Worm (Caenorhabditis elegans) whole organism, mixed stage, embryonic: ENCODE measurements around the gene Y110A2AL.4.

ENCODE experiments used
- nhr-2 ChIP-seq: fragments of 150-350 bp; optimal IDR thresholded peaks from 2 replicates; lab custom pipeline; 2014; ENCODE audit warnings: missing biosample characterization, missing genetic modification characterization
- pha-4 ChIP-seq: fragments of 150-350 bp; optimal IDR thresholded peaks from 2 replicates; lab custom pipeline; 2018; ENCODE audit warnings: missing biosample characterization, missing genetic modification reagents, missing genetic modification characterization

- TF ChIP-seq nhr-2 (tag; lab: Kevin White, UChicago) (no peak), pha-4 (tag; lab: Kevin White, UChicago) (no peak)
Observed at ce11 chrII:2884810-2885209, 45.7 kb downstream of the Y110A2AL.4 start, which contains the start of gene pigw-1.
